Fruit fly (Drosophila melanogaster) whole organism, wandering third instar larva: ENCODE measurements around the gene CG13023.
A peak's percentile ranks its signal among the peaks of the same experiment; 100 is the strongest.

ENCODE experiments used
- Jra ChIP-seq: sonication (Bioruptor generic); optimal IDR thresholded peaks from 2 replicates; lab custom pipeline; 2016; ENCODE audit warnings: missing biosample characterization, missing genetic modification characterization
- Myc ChIP-seq: fragments of >200 bp; optimal IDR thresholded peaks from 2 replicates; lab custom pipeline; 2017
- Rel ChIP-seq, 2 experiments: fragments of 200-800 bp; sonication (Bioruptor generic) in 1 of 2; optimal IDR thresholded peaks; 2 replicates in 1 of 2; 3 replicates in 1 of 2; lab custom pipeline; 2016 to 2019; ENCODE audit warnings: mild to moderate bottlenecking in 2 of 2, missing biosample characterization in 2 of 2, missing genetic modification characterization in 2 of 2, moderate library complexity in 1 of 2
- h ChIP-seq: fragments of 200-800 bp; sonication (Bioruptor generic); optimal IDR thresholded peaks from 3 replicates; lab custom pipeline; 2016; ENCODE audit warnings: missing biosample characterization, mild to moderate bottlenecking, missing genetic modification characterization
- pan ChIP-seq: fragments of >200 bp; optimal IDR thresholded peaks from 2 replicates; lab custom pipeline; 2017
- sv ChIP-seq: fragments of 200-800 bp; sonication (Bioruptor generic); optimal IDR thresholded peaks from 3 replicates; lab custom pipeline; 2016; ENCODE audit warnings: missing biosample characterization, missing genetic modification characterization

DNA sequence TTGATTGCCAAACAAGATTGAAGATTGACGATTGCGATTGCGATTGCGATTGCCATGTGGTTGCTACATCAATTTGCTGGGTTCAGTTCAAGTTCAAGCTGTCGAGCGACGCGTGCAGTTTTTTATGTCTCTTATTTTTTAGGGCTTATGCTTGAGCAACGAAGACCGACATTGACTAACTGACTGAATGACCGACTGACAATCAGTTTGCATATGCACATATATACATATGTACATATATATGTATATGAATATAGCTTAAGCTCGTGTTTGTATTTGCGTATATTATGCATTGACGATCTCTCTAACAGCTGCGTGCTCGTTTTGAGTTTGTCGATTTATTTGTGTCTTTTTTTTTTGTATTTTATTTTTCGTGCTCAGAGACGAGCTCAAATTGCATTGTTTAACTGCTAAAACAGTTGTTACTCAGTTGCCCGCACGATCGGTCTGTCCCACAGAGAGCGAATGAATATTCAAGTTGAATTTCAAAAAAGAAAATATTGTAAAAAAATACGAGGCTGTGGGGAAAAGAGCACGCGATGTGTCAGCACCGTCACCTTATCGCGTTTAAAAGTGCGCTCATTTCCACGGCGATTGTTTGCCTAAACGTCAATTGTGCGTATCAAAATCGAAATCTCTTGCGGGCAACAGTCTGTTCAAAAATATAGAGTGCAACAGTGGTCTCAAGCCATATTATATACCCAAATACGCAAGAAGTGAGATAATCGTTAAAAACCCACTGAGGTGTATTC is 40.9 kb downstream of the CG13023 start:
- no peak for TF ChIP-seq Jra (GFP tag; lab: Kevin White, UChicago)
- TF ChIP-seq sv (GFP tag; lab: Kevin White, UChicago): no peak
- TF ChIP-seq Myc: no peak
- no peak for TF ChIP-seq pan (lab: Kevin White, UChicago)
- TF ChIP-seq h: peak; percentile 18
- TF ChIP-seq Rel (GFP tag; optimal IDR thresholded peaks at IDR 0.05; lab: Kevin White, UChicago): no peak
- peak; percentile 9 for TF ChIP-seq Rel (tag; optimal IDR thresholded peaks at IDR 0.05; lab: Kevin White, UChicago)
